Worm (Caenorhabditis elegans) whole organism, L1 larva: Measurements from ENCODE around the gene mfsd-12.

Source experiments
- C04F5.9 ChIP-seq: sonication (generic microtip); optimal IDR thresholded peaks from 2 replicates; lab custom pipeline; 2016; ENCODE audit warnings: missing genetic modification characterization, missing compliant biosample characterization
- C34B4.2 ChIP-seq: sonication (generic microtip); optimal IDR thresholded peaks from 2 replicates; lab custom pipeline; 2017; ENCODE audit warnings: mild to moderate bottlenecking, missing genetic modification characterization, missing compliant biosample characterization
- aha-1 ChIP-seq: fragments of 150-350 bp; optimal IDR thresholded peaks from 2 replicates; lab custom pipeline; 2014; ENCODE audit warnings: missing biosample characterization, missing genetic modification characterization
- alr-1 ChIP-seq: fragments of 200-800 bp; sonication (Bioruptor generic); optimal IDR thresholded peaks from 2 replicates; lab custom pipeline; 2018; ENCODE audit warnings: borderline replicate concordance, mild to moderate bottlenecking, missing genetic modification characterization, missing compliant biosample characterization
- aly-2 ChIP-seq: fragments of 150-350 bp; optimal IDR thresholded peaks from 2 replicates; lab custom pipeline; 2014; ENCODE audit warnings: missing biosample characterization, missing genetic modification characterization
- blmp-1 ChIP-seq: fragments of 150-350 bp; optimal IDR thresholded peaks from 2 replicates; lab custom pipeline; 2014; ENCODE audit warnings: missing biosample characterization, missing genetic modification characterization
- ceh-82 ChIP-seq, 3 experiments: fragments of 150-350 bp in 1 of 3; sonication (generic microtip) in 2 of 3; optimal IDR thresholded peaks; 2 replicates each; lab custom pipeline; 2014 to 2017; ENCODE audit warnings: missing biosample characterization in 3 of 3, missing genetic modification characterization in 3 of 3
- ceh-88 ChIP-seq: fragments of 200-800 bp; sonication (Bioruptor generic); IDR thresholded peaks from 2 replicates; pipeline ENCODE4 v1.3.6; 2022; ENCODE audit warnings: missing genetic modification characterization, missing compliant biosample characterization
- ceh-90 ChIP-seq: sonication (generic microtip); optimal IDR thresholded peaks from 2 replicates; lab custom pipeline; 2016; ENCODE audit warnings: missing genetic modification characterization, missing compliant biosample characterization
- ces-1 ChIP-seq: fragments of 150-350 bp; optimal IDR thresholded peaks from 2 replicates; lab custom pipeline; 2014; ENCODE audit warnings: missing biosample characterization, missing genetic modification reagents, missing genetic modification characterization
- dpl-1 ChIP-seq, 3 experiments: fragments of 150-350 bp in 2 of 3; sonication (generic microtip) in 1 of 3; optimal IDR thresholded peaks; 2 replicates each; lab custom pipeline; 2014 to 2017; ENCODE audit warnings: missing biosample characterization in 3 of 3, missing genetic modification characterization in 3 of 3, missing genetic modification reagents in 3 of 3
- dsc-1 ChIP-seq: sonication (generic microtip); optimal IDR thresholded peaks from 2 replicates; lab custom pipeline; 2016; ENCODE audit warnings: mild to moderate bottlenecking, missing genetic modification characterization, missing compliant biosample characterization
- egl-13 ChIP-seq: sonication (generic microtip); optimal IDR thresholded peaks from 2 replicates; lab custom pipeline; 2016; ENCODE audit warnings: missing genotype, missing genetic modification reagents, missing genetic modification characterization, missing compliant biosample characterization
- egl-27 ChIP-seq, 2 experiments: fragments of 150-350 bp in 1 of 2; sonication (generic microtip); optimal IDR thresholded peaks; 3 replicates each; lab custom pipeline; 2017 to 2018; ENCODE audit warnings: missing biosample characterization in 2 of 2, missing genetic modification characterization in 2 of 2, missing genetic modification reagents in 2 of 2
- elt-2 ChIP-seq: sonication (generic microtip); optimal IDR thresholded peaks from 2 replicates; lab custom pipeline; 2016; ENCODE audit warnings: missing genetic modification characterization, mild to moderate bottlenecking, inconsistent platforms, missing compliant biosample characterization, missing genetic modification reagents
- elt-3 ChIP-seq, 6 experiments: fragments of 150-350 bp in 1 of 6; sonication (generic microtip); optimal IDR thresholded peaks; 2 replicates each; lab custom pipeline; 2017 to 2018; ENCODE audit warnings: missing biosample characterization in 6 of 6, missing genetic modification characterization in 6 of 6, inconsistent platforms in 1 of 6
- ets-5 ChIP-seq: fragments of 200-800 bp; sonication (Bioruptor generic); IDR thresholded peaks from 2 replicates; pipeline ENCODE4 v1.3.6; 2022; ENCODE audit warnings: missing genetic modification characterization, missing compliant biosample characterization
- fkh-4 ChIP-seq: sonication (generic microtip); optimal IDR thresholded peaks from 2 replicates; lab custom pipeline; 2016; ENCODE audit warnings: missing compliant biosample characterization, missing genetic modification characterization, borderline replicate concordance
- grh-1 ChIP-seq: fragments of 200-800 bp; sonication (Bioruptor generic); IDR thresholded peaks from 2 replicates; pipeline ENCODE4 v1.3.6; 2022; ENCODE audit warnings: missing genetic modification reagents, missing genetic modification characterization, missing compliant biosample characterization
- hpl-2 ChIP-seq: fragments of 150-350 bp; optimal IDR thresholded peaks from 2 replicates; lab custom pipeline; 2014; ENCODE audit warnings: missing biosample characterization, missing genetic modification reagents, missing genetic modification characterization
- irx-1 ChIP-seq: sonication (generic microtip); optimal IDR thresholded peaks from 2 replicates; lab custom pipeline; 2016; ENCODE audit warnings: missing genetic modification characterization, missing compliant biosample characterization
- jun-1 ChIP-seq: fragments of 150-350 bp; optimal IDR thresholded peaks from 2 replicates; lab custom pipeline; 2014; ENCODE audit warnings: missing biosample characterization, missing genetic modification reagents, missing genetic modification characterization
- lin-13 ChIP-seq: fragments of 150-350 bp; optimal IDR thresholded peaks from 2 replicates; lab custom pipeline; 2014; ENCODE audit warnings: missing biosample characterization, missing genetic modification reagents, missing genetic modification characterization
- nhr-76 ChIP-seq: sonication (generic microtip); optimal IDR thresholded peaks from 2 replicates; lab custom pipeline; 2017; ENCODE audit warnings: missing biosample characterization, missing genetic modification characterization
- nhr-84 ChIP-seq: sonication (generic microtip); optimal IDR thresholded peaks from 2 replicates; lab custom pipeline; 2017; ENCODE audit warnings: missing biosample characterization, missing genetic modification characterization
- nhr-85 ChIP-seq: sonication (generic microtip); peaks from one replicate; lab custom pipeline; 2016; ENCODE audit warnings: missing genetic modification characterization, inconsistent platforms, missing compliant biosample characterization
- pag-3 ChIP-seq: sonication (generic microtip); optimal IDR thresholded peaks from 2 replicates; lab custom pipeline; 2017; ENCODE audit warnings: missing genetic modification characterization, mild to moderate bottlenecking, missing compliant biosample characterization, antibody characterized with exemption, borderline replicate concordance; ENCODE audit not compliant: insufficient read depth
- pqm-1 ChIP-seq: sonication (generic microtip); optimal IDR thresholded peaks from 3 replicates; lab custom pipeline; 2017; ENCODE audit warnings: missing biosample characterization, missing genetic modification characterization
- skn-1 ChIP-seq: fragments of 150-350 bp; optimal IDR thresholded peaks from 2 replicates; lab custom pipeline; 2014; ENCODE audit warnings: missing biosample characterization, missing genetic modification characterization
- snu-23 ChIP-seq: sonication (generic microtip); optimal IDR thresholded peaks from 2 replicates; lab custom pipeline; 2016; ENCODE audit warnings: missing genetic modification characterization, missing compliant biosample characterization
- unc-62 ChIP-seq: fragments of 150-350 bp; optimal IDR thresholded peaks from 2 replicates; lab custom pipeline; 2014; ENCODE audit warnings: missing biosample characterization, missing genetic modification reagents, missing genetic modification characterization
- unc-86 ChIP-seq: sonication (generic microtip); optimal IDR thresholded peaks from 2 replicates; lab custom pipeline; 2016; ENCODE audit warnings: missing genetic modification characterization, missing compliant biosample characterization
- vab-15 ChIP-seq: sonication (generic microtip); optimal IDR thresholded peaks from 2 replicates; lab custom pipeline; 2017; ENCODE audit warnings: missing genotype, mild to moderate bottlenecking, missing genetic modification characterization, missing compliant biosample characterization
- ztf-11 ChIP-seq, 2 experiments: sonication (generic microtip); optimal IDR thresholded peaks; 2 replicates each; lab custom pipeline; 2016 to 2017; ENCODE audit warnings: missing genetic modification characterization in 2 of 2, missing biosample characterization in 1 of 2, missing compliant biosample characterization in 1 of 2

mfsd-12 gene

DNA sequence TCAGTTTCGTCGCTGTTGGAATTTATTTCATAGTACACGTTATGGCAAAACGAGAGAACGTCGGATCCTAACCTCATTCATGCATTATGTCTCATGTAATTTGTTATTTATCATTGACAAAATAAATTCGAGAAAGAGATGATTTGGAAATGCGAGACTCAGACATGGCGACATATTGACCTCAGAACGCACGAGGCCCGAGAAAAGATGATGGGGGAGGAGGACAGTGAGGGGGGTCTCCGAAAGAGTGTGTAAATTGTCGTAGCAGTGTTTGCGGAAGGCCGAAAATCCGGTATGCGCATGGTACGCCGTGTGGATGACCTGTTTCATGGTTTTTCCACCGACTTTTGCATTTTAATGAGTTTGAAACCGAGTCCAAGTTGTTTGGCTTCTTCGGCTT, 32.2 kb upstream of the mfsd-12 start (continued):
- TF ChIP-seq elt-3 (tag; optimal IDR thresholded peaks at IDR 0.05; lab: Kevin White, UChicago) = peak in 1 of 6 experiments; percentile 65

DNA sequence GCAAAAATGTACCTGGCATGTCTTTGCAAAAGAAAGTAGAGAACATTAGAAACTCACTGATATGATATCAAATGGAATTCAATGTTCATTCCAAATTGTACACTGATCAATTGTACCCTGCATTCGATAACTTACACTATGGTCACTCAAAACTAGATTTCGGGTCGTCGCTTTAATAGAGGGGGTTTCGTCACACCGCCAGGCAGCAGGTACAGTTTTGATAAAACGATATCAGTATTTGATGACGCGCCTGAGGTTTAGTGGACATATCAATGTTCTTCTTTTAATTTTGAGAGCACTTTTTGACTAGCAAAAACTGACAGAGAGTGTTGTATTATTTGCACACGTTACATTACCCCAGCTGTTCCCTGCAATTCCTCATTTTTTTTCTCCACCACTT, 31.7 kb upstream of the mfsd-12 start:
- TF ChIP-seq alr-1 (no peak), dpl-1 (GFP tag; optimal IDR thresholded peaks at IDR 0.05; lab: Kevin White, UChicago) (no peak), ztf-11 (tag; optimal IDR thresholded peaks at IDR 0.05; lab: Kevin White, UChicago) (no peak), ets-5 (GFP tag; lab: Robert Waterston, UW) (no peak), fkh-4 (tag; lab: Kevin White, UChicago) (no peak), nhr-84 (tag; lab: Kevin White, UChicago) (no peak), nhr-85 (tag; lab: Kevin White, UChicago) (no peak), elt-3 (tag; optimal IDR thresholded peaks at IDR 0.05; lab: Kevin White, UChicago) (peak in 1 of 6 experiments; percentile 4), ces-1 (GFP tag; lab: Kevin White, UChicago) (no peak), unc-86 (no peak), jun-1 (tag; lab: Kevin White, UChicago) (no peak), elt-2 (tag; lab: Kevin White, UChicago) (peak; percentile 48), C04F5.9 (tag; lab: Kevin White, UChicago) (no peak), ceh-88 (GFP tag; lab: Robert Waterston, UW) (no peak), lin-13 (GFP tag; lab: Kevin White, UChicago) (no peak), pag-3 (no peak)

DNA sequence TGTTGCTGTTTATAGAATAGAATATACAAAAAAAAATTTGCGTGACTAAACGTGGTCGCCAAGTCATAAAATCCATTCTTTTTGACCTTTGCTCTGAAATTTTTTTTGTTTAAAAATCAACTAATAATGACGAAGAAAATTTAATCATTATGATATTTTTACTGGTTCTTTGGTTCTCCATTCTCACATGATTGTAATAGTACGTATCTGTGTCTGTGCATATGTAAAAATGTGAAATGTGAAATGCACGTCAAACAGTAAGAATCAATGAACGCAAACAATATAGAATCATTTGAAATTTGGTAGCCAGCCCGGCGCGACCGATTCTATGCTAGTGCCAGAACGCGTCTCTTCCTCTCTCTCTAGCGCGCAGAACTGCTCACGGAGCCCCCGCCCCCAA, 31.1 kb upstream of the mfsd-12 start, which contains the start of gene hosl-1:
hosl-1 (plus strand) TSS at position 301 of the 400 bp plus-strand sequence.
- TF ChIP-seq hpl-2 (no peak), nhr-85 (tag; lab: Kevin White, UChicago) (no peak), aha-1 (tag; lab: Kevin White, UChicago) (no peak), vab-15 (tag; lab: Kevin White, UChicago) (no peak), C34B4.2 (tag; lab: Kevin White, UChicago) (no peak), irx-1 (no peak), snu-23 (GFP tag; lab: Kevin White, UChicago) (no peak), dsc-1 (tag; lab: Kevin White, UChicago) (no peak), nhr-84 (tag; lab: Kevin White, UChicago) (no peak), ces-1 (GFP tag; lab: Kevin White, UChicago) (no peak), egl-27 (tag; optimal IDR thresholded peaks at IDR 0.05; lab: Kevin White, UChicago) (no peak), nhr-76 (tag; lab: Kevin White, UChicago) (no peak), egl-13 (tag; lab: Kevin White, UChicago) (no peak), pag-3 (no peak), grh-1 (GFP tag; lab: Robert Waterston, UW) (no peak), skn-1 (tag; lab: Kevin White, UChicago) (no peak), blmp-1 (tag; lab: Kevin White, UChicago) (no peak), C04F5.9 (tag; lab: Kevin White, UChicago) (no peak)

DNA sequence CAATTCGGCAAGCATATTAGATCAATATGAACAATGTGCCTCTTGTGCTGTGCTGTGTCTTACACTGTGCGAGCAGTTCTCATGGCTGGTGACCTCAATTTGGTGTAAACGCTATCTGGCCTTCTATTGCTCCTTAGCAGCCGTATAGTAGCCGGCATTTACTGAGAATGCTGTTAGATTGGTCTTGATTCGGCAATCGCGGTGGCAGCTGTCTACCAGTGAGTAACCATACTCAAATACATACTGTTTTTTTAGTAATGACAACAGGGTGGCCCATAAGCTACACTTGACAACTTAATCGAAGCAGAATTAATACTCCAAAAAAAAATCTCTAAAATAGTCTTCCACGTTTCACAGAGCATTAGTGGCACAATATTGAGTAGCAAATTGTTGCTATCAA, 20.8 kb upstream of the mfsd-12 start, which contains the start of gene C46C11.4:
C46C11.4 (minus strand) TSS at position 101 of the 400 bp plus-strand sequence.
- TF ChIP-seq pag-3 (no peak), unc-62 (GFP tag; lab: Kevin White, UChicago) (no peak), aly-2 (tag; lab: Kevin White, UChicago) (no peak), ceh-82 (tag; optimal IDR thresholded peaks at IDR 0.05; lab: Kevin White, UChicago) (no peak), ceh-90 (tag; lab: Kevin White, UChicago) (no peak), snu-23 (GFP tag; lab: Kevin White, UChicago) (no peak), nhr-84 (tag; lab: Kevin White, UChicago) (no peak), pqm-1 (tag; lab: Kevin White, UChicago) (no peak), jun-1 (tag; lab: Kevin White, UChicago) (no peak)
